Fruit fly (Drosophila melanogaster) whole organism, prepupa: Measurements from ENCODE around the gene Alp12.
A peak's percentile ranks its signal among the peaks of the same experiment; 100 is the strongest.

ENCODE experiments used
- Blimp-1 ChIP-seq: fragments of 200-800 bp; sonication (Bioruptor generic); optimal IDR thresholded peaks from 3 replicates; lab custom pipeline; 2017; ENCODE audit warnings: missing biosample characterization, missing genetic modification characterization, mild to moderate bottlenecking, moderate library complexity, missing genetic modification reagents
- CG10631 ChIP-seq: fragments of 200-800 bp; sonication (Bioruptor generic); optimal IDR thresholded peaks from 2 replicates; lab custom pipeline; 2016; ENCODE audit warnings: missing biosample characterization, missing genetic modification characterization
- CG10669 ChIP-seq: fragments of 200-800 bp; sonication (Bioruptor generic); optimal IDR thresholded peaks from 3 replicates; lab custom pipeline; 2018; ENCODE audit warnings: missing biosample characterization, mild to moderate bottlenecking, missing genetic modification characterization, moderate library complexity
- CG11294 ChIP-seq: fragments of 200-800 bp; sonication (Bioruptor generic); IDR thresholded peaks from 2 replicates; pipeline ENCODE4 v1.3.6; 2022; ENCODE audit warnings: missing biosample characterization, missing genetic modification characterization
- CG11762 ChIP-seq: fragments of 200-800 bp; sonication (Bioruptor generic); optimal IDR thresholded peaks from 3 replicates; lab custom pipeline; 2016; ENCODE audit warnings: missing biosample characterization, missing genetic modification characterization; ENCODE audit not compliant: insufficient read depth
- CG11902 ChIP-seq: fragments of 200-800 bp; sonication (Bioruptor generic); optimal IDR thresholded peaks from 3 replicates; lab custom pipeline; 2016; ENCODE audit warnings: missing biosample characterization, missing genetic modification characterization
- CG15336 ChIP-seq: fragments of 200-800 bp; sonication (Bioruptor generic); IDR thresholded peaks from 2 replicates; pipeline ENCODE4 v1.3.6; 2022; ENCODE audit warnings: missing biosample characterization, missing genetic modification characterization
- CG16779 ChIP-seq: fragments of 200-800 bp; sonication (Bioruptor generic); optimal IDR thresholded peaks from 3 replicates; lab custom pipeline; 2017; ENCODE audit warnings: missing biosample characterization, mild to moderate bottlenecking, missing genetic modification characterization
- CG3032 ChIP-seq: fragments of 200-800 bp; optimal IDR thresholded peaks from 2 replicates; lab custom pipeline; 2019; ENCODE audit warnings: missing biosample characterization, mild to moderate bottlenecking, missing genetic modification characterization, moderate library complexity
- CG31627 ChIP-seq: fragments of 200-800 bp; sonication (Bioruptor generic); optimal IDR thresholded peaks from 3 replicates; lab custom pipeline; 2016; ENCODE audit warnings: missing biosample characterization, missing genetic modification characterization
- CG34406 ChIP-seq: fragments of 200-800 bp; sonication (Bioruptor generic); optimal IDR thresholded peaks from 3 replicates; lab custom pipeline; 2016; ENCODE audit warnings: missing biosample characterization, missing genetic modification characterization
- CG3919 ChIP-seq: fragments of 200-800 bp; sonication (Bioruptor generic); optimal IDR thresholded peaks from 3 replicates; lab custom pipeline; 2016; ENCODE audit warnings: missing biosample characterization, missing genetic modification characterization
- CG4318 ChIP-seq: fragments of 200-800 bp; sonication (Bioruptor generic); optimal IDR thresholded peaks from 3 replicates; lab custom pipeline; 2017; ENCODE audit warnings: missing biosample characterization, mild to moderate bottlenecking, missing genetic modification characterization
- CG6163 ChIP-seq: fragments of 200-800 bp; sonication (Bioruptor generic); IDR thresholded peaks from 3 replicates; pipeline ENCODE4 v1.3.6; 2022; ENCODE audit warnings: missing biosample characterization, missing genetic modification characterization
- CG6276 ChIP-seq: fragments of 200-800 bp; sonication (Bioruptor generic); optimal IDR thresholded peaks from 2 replicates; lab custom pipeline; 2017; ENCODE audit warnings: missing biosample characterization, mild to moderate bottlenecking, missing genetic modification characterization
- CG6792 ChIP-seq: fragments of 200-800 bp; sonication (Bioruptor generic); optimal IDR thresholded peaks from 3 replicates; lab custom pipeline; 2016; ENCODE audit warnings: missing biosample characterization, missing genetic modification characterization
- CG6854 ChIP-seq: fragments of 200-800 bp; sonication (Bioruptor generic); optimal IDR thresholded peaks from 2 replicates; lab custom pipeline; 2017; ENCODE audit warnings: missing biosample characterization, mild to moderate bottlenecking, missing genetic modification characterization
- CG8119 ChIP-seq: fragments of 200-800 bp; sonication (Bioruptor generic); IDR thresholded peaks from 3 replicates; pipeline ENCODE4 v1.3.6; 2022; ENCODE audit warnings: missing biosample characterization, missing genetic modification characterization
- CG8632 ChIP-seq: fragments of 200-800 bp; sonication (Bioruptor generic); optimal IDR thresholded peaks from 3 replicates; lab custom pipeline; 2016; ENCODE audit warnings: missing biosample characterization, missing genetic modification characterization
- CG9139 ChIP-seq: fragments of 200-800 bp; sonication (Bioruptor generic); optimal IDR thresholded peaks from 3 replicates; lab custom pipeline; 2017; ENCODE audit warnings: missing biosample characterization, mild to moderate bottlenecking, missing genetic modification characterization
- Eip75B ChIP-seq: fragments of 200-800 bp; sonication (Bioruptor generic); optimal IDR thresholded peaks from 3 replicates; lab custom pipeline; 2016; ENCODE audit warnings: missing biosample characterization, missing genetic modification characterization
- Eip78C ChIP-seq: fragments of 200-800 bp; sonication (Bioruptor generic); peaks from one replicate; lab custom pipeline; 2016; ENCODE audit warnings: missing biosample characterization, missing genetic modification characterization
- Eip93F ChIP-seq: fragments of 200-800 bp; sonication (Bioruptor generic); optimal IDR thresholded peaks from 2 replicates; lab custom pipeline; 2016; ENCODE audit warnings: missing biosample characterization, mild to moderate bottlenecking, missing genetic modification characterization
- Gug ChIP-seq: fragments of 200-800 bp; sonication (Bioruptor generic); IDR thresholded peaks from 2 replicates; pipeline ENCODE4 v1.3.6; 2022; ENCODE audit warnings: missing biosample characterization, missing genetic modification characterization
- Hr38 ChIP-seq: sonication (Bioruptor generic); optimal IDR thresholded peaks from 2 replicates; lab custom pipeline; 2016; ENCODE audit warnings: missing biosample characterization, missing genetic modification characterization
- Hr39 ChIP-seq: fragments of 200-800 bp; sonication (Bioruptor generic); optimal IDR thresholded peaks from 2 replicates; lab custom pipeline; 2016; ENCODE audit warnings: missing biosample characterization, missing genetic modification characterization
- Lpt ChIP-seq: fragments of 200-800 bp; sonication (Bioruptor generic); optimal IDR thresholded peaks from 3 replicates; lab custom pipeline; 2016; ENCODE audit warnings: missing biosample characterization, missing genetic modification characterization
- OdsH ChIP-seq: fragments of 200-800 bp; sonication (Bioruptor generic); optimal IDR thresholded peaks from 3 replicates; lab custom pipeline; 2016; ENCODE audit warnings: missing biosample characterization, missing genetic modification characterization
- Smox ChIP-seq: fragments of 200-800 bp; sonication (Bioruptor generic); optimal IDR thresholded peaks from 3 replicates; lab custom pipeline; 2016; ENCODE audit warnings: missing biosample characterization, missing genetic modification characterization
- Sox14 ChIP-seq: fragments of 200-800 bp; sonication (Bioruptor generic); optimal IDR thresholded peaks from 3 replicates; lab custom pipeline; 2016; ENCODE audit warnings: missing biosample characterization, missing genetic modification characterization
- achi ChIP-seq: fragments of 200-800 bp; sonication (Bioruptor generic); optimal IDR thresholded peaks from 3 replicates; lab custom pipeline; 2016; ENCODE audit warnings: missing biosample characterization, missing genetic modification characterization
- acj6 ChIP-seq: fragments of 200-800 bp; sonication (Bioruptor generic); optimal IDR thresholded peaks from 3 replicates; lab custom pipeline; 2016; ENCODE audit warnings: missing biosample characterization, missing genetic modification characterization
- eg ChIP-seq: fragments of 200-800 bp; sonication (Bioruptor generic); IDR thresholded peaks from 3 replicates; pipeline ENCODE4 v1.3.6; 2022; ENCODE audit warnings: missing biosample characterization, missing genetic modification characterization
- fd85E ChIP-seq: fragments of 200-800 bp; sonication (Bioruptor generic); optimal IDR thresholded peaks from 3 replicates; lab custom pipeline; 2016; ENCODE audit warnings: missing biosample characterization, missing genetic modification characterization
- fkh ChIP-seq: fragments of 200-800 bp; sonication (Bioruptor generic); optimal IDR thresholded peaks from 3 replicates; lab custom pipeline; 2017; ENCODE audit warnings: missing biosample characterization, mild to moderate bottlenecking, missing genetic modification characterization, moderate library complexity
- lz ChIP-seq: fragments of 200-800 bp; sonication (Bioruptor generic); optimal IDR thresholded peaks from 3 replicates; lab custom pipeline; 2016; ENCODE audit warnings: missing biosample characterization, missing genetic modification characterization
- net ChIP-seq: fragments of 200-800 bp; sonication (Bioruptor generic); optimal IDR thresholded peaks from 3 replicates; lab custom pipeline; 2016; ENCODE audit warnings: missing biosample characterization, missing genetic modification characterization
- pdm3 ChIP-seq: fragments of 200-800 bp; sonication (Bioruptor generic); optimal IDR thresholded peaks from 3 replicates; lab custom pipeline; 2016; ENCODE audit warnings: missing biosample characterization, missing genetic modification characterization
- spab ChIP-seq: fragments of 200-800 bp; sonication (Bioruptor generic); optimal IDR thresholded peaks from 2 replicates; lab custom pipeline; 2017; ENCODE audit warnings: missing biosample characterization, mild to moderate bottlenecking, missing genetic modification characterization, missing genetic modification reagents
- ss ChIP-seq, 2 experiments: fragments of 200-800 bp; sonication (Bioruptor generic); optimal IDR thresholded peaks; 2 replicates in 1 of 2; 3 replicates in 1 of 2; lab custom pipeline; 2017 to 2018; ENCODE audit warnings: mild to moderate bottlenecking in 2 of 2, missing biosample characterization in 2 of 2, missing genetic modification characterization in 2 of 2, moderate library complexity in 1 of 2
- svp ChIP-seq: fragments of 200-800 bp; sonication (Bioruptor generic); peaks from one replicate; lab custom pipeline; 2016; ENCODE audit warnings: missing biosample characterization, missing genetic modification characterization
- topi ChIP-seq: fragments of 200-800 bp; sonication (Bioruptor generic); optimal IDR thresholded peaks from 3 replicates; lab custom pipeline; 2016; ENCODE audit warnings: missing biosample characterization, missing genetic modification characterization
- vri ChIP-seq: fragments of 200-800 bp; sonication (Bioruptor generic); optimal IDR thresholded peaks from 3 replicates; lab custom pipeline; 2016; ENCODE audit warnings: missing biosample characterization, mild to moderate bottlenecking, missing genetic modification characterization

Gene Alp12

dm6 chr2L:19424307-19424902 is 555 bp downstream of the Alp12 start (continued):
- peak; percentile 32 for TF ChIP-seq svp (GFP tag; lab: Kevin White, UChicago)
- no peak for TF ChIP-seq CG3032 (tag; lab: Kevin White, UChicago)
- TF ChIP-seq CG4318 (GFP tag; lab: Kevin White, UChicago) = peak; percentile 5
- no peak for TF ChIP-seq CG6276 (GFP tag; lab: Kevin White, UChicago)
- 0 out of 3 replicates have a peak, but pooled peaks have one; percentile 26 for TF ChIP-seq CG6163 (GFP tag; lab: Robert Waterston, UW)
- TF ChIP-seq Eip78C (GFP tag; lab: Kevin White, UChicago) = peak; percentile 77
- no peak for TF ChIP-seq CG6854 (GFP tag; lab: Kevin White, UChicago)
- no peak for TF ChIP-seq CG3919 (GFP tag; lab: Kevin White, UChicago)
- TF ChIP-seq Hr38 = no peak
- TF ChIP-seq CG16779 (tag; lab: Kevin White, UChicago) = no peak
- TF ChIP-seq CG11294 (GFP tag; lab: Robert Waterston, UW) = no peak
- TF ChIP-seq Sox14 (GFP tag; lab: Kevin White, UChicago) = no peak
- TF ChIP-seq Lpt (GFP tag; lab: Kevin White, UChicago) = no peak
- TF ChIP-seq CG34406 (GFP tag; lab: Kevin White, UChicago) = no peak
- no peak for TF ChIP-seq CG31627 (GFP tag; lab: Kevin White, UChicago)
- no peak for TF ChIP-seq achi (GFP tag; lab: Kevin White, UChicago)
- TF ChIP-seq Smox (GFP tag; lab: Kevin White, UChicago) = no peak
- TF ChIP-seq net (GFP tag; lab: Kevin White, UChicago) = no peak
- TF ChIP-seq Eip75B (GFP tag; lab: Kevin White, UChicago) = no peak
- peak; percentile 28; the same call in 1 of the 2 replicates for TF ChIP-seq Gug (GFP tag; lab: Robert Waterston, UW)
- TF ChIP-seq eg (GFP tag; lab: Robert Waterston, UW) = peak; percentile 57; the same call in 2 of the 3 replicates
- no peak for TF ChIP-seq CG9139 (GFP tag; lab: Kevin White, UChicago)
- no peak for TF ChIP-seq CG8632 (GFP tag; lab: Kevin White, UChicago)
- TF ChIP-seq, all 60 proteins: peak for 10

- TF ChIP-seq CG6163 (GFP tag; lab: Robert Waterston, UW) (0 out of 3 replicates have a peak, but pooled peaks have one; percentile 36), Sox14 (GFP tag; lab: Kevin White, UChicago) (no peak), CG3919 (GFP tag; lab: Kevin White, UChicago) (no peak), ss (GFP tag; optimal IDR thresholded peaks at IDR 0.05; lab: Kevin White, UChicago) (peak in 1 of 2 experiments; percentile 7), vri (GFP tag; lab: Kevin White, UChicago) (peak; percentile 44), Gug (GFP tag; lab: Robert Waterston, UW) (no peak), svp (GFP tag; lab: Kevin White, UChicago) (peak; percentile 80), Lpt (GFP tag; lab: Kevin White, UChicago) (no peak), CG9139 (GFP tag; lab: Kevin White, UChicago) (peak; percentile 1)
Observed at dm6 chr2L:19425105-19425504, 1.3 kb downstream of the Alp12 start.

dm6 chr2L:19425765-19426329 is 2.0 kb downstream of the Alp12 start:
- peak; percentile 21 for TF ChIP-seq CG11902 (GFP tag; lab: Kevin White, UChicago)
- TF ChIP-seq lz (GFP tag; lab: Kevin White, UChicago) = peak; percentile 50
- TF ChIP-seq eg (GFP tag; lab: Robert Waterston, UW) = peak; percentile 59
- peak; percentile 86 for TF ChIP-seq Eip78C (GFP tag; lab: Kevin White, UChicago)
- peak; percentile 46 for TF ChIP-seq pdm3
- TF ChIP-seq Hr39 (GFP tag; lab: Kevin White, UChicago) = peak; percentile 68
- TF ChIP-seq Gug (GFP tag; lab: Robert Waterston, UW) = no peak
- TF ChIP-seq vri (GFP tag; lab: Kevin White, UChicago) = peak; percentile 62
- TF ChIP-seq Blimp-1 = no peak
- TF ChIP-seq CG6163 (GFP tag; lab: Robert Waterston, UW) = peak; percentile 71
- peak; percentile 57 for TF ChIP-seq CG15336
- TF ChIP-seq topi (GFP tag; lab: Kevin White, UChicago) = peak; percentile 58
- peak; percentile 57 for TF ChIP-seq CG31627 (GFP tag; lab: Kevin White, UChicago)
- TF ChIP-seq CG6792 = peak; percentile 26
- peak; percentile 16 for TF ChIP-seq CG10631 (GFP tag; lab: Kevin White, UChicago)
- TF ChIP-seq CG3919 (GFP tag; lab: Kevin White, UChicago) = peak; percentile 56
- TF ChIP-seq CG8119 (GFP tag; lab: Robert Waterston, UW) = peak; percentile 57; the same call in 2 of the 3 replicates
- TF ChIP-seq OdsH (GFP tag; lab: Kevin White, UChicago) = peak; percentile 66
- TF ChIP-seq spab = no peak
- TF ChIP-seq Smox (GFP tag; lab: Kevin White, UChicago) = peak; percentile 68
- peak; percentile 51 for TF ChIP-seq achi (GFP tag; lab: Kevin White, UChicago)
- no peak for TF ChIP-seq fd85E (GFP tag; lab: Kevin White, UChicago)
- TF ChIP-seq fkh (GFP tag; lab: Kevin White, UChicago) = no peak
- no peak for TF ChIP-seq CG11294 (GFP tag; lab: Robert Waterston, UW)
- TF ChIP-seq acj6 = peak; percentile 65
- no peak for TF ChIP-seq Eip93F (GFP tag; lab: Kevin White, UChicago)
- peak; percentile 28 for TF ChIP-seq CG11762 (GFP tag; lab: Kevin White, UChicago)
- TF ChIP-seq CG6854 (GFP tag; lab: Kevin White, UChicago) = no peak
- TF ChIP-seq CG10669 (GFP tag; lab: Kevin White, UChicago) = peak; percentile 50
